Fruit fly (Drosophila melanogaster) whole organism, embryonic: ENCODE measurements around the gene ND-PDSW.
A peak's percentile ranks its signal among the peaks of the same experiment; 100 is the strongest.

Experiments used
- Awh ChIP-seq: fragments of 200-800 bp; sonication (Bioruptor generic); IDR thresholded peaks from 2 replicates; pipeline ENCODE4, ENCODE4 v1.3.6; 2022; ENCODE audit warnings: missing biosample characterization, missing genetic modification characterization
- CG12104 ChIP-seq: fragments of 200-800 bp; sonication (Bioruptor generic); optimal IDR thresholded peaks from 3 replicates; lab custom pipeline; 2016; ENCODE audit warnings: missing biosample characterization, missing genetic modification characterization
- CG13775 ChIP-seq: fragments of 200-800 bp; sonication (Bioruptor generic); optimal IDR thresholded peaks from 3 replicates; lab custom pipeline; 2017; ENCODE audit warnings: missing biosample characterization, mild to moderate bottlenecking, missing genetic modification characterization
- CG17568 ChIP-seq: fragments of 200-800 bp; sonication (Bioruptor generic); optimal IDR thresholded peaks from 2 replicates; lab custom pipeline; 2018; ENCODE audit warnings: missing biosample characterization, mild to moderate bottlenecking, missing genetic modification characterization, moderate library complexity
- CG2129 ChIP-seq: fragments of 200-800 bp; sonication (Bioruptor generic); IDR thresholded peaks from 2 replicates; pipeline ENCODE4 v1.3.6; 2022; ENCODE audit warnings: missing biosample characterization, missing genetic modification characterization; ENCODE audit not compliant: partially characterized antibody
- CG2678 ChIP-seq: fragments of 200-800 bp; sonication (Bioruptor generic); optimal IDR thresholded peaks from 3 replicates; lab custom pipeline; 2019; ENCODE audit warnings: missing biosample characterization, mild to moderate bottlenecking, missing genetic modification characterization, moderate library complexity
- CG33557 ChIP-seq: fragments of 200-800 bp; sonication (Bioruptor generic); optimal IDR thresholded peaks from 2 replicates; lab custom pipeline; 2019; ENCODE audit warnings: missing biosample characterization, mild to moderate bottlenecking, missing genetic modification characterization, moderate library complexity
- CG3726 ChIP-seq: fragments of 200-800 bp; sonication (Bioruptor generic); IDR thresholded peaks from 3 replicates; pipeline ENCODE4, ENCODE4 v1.3.6; 2022; ENCODE audit warnings: missing biosample characterization, missing genetic modification characterization
- CG43689 ChIP-seq: fragments of 200-800 bp; sonication (Bioruptor generic); IDR thresholded peaks from 2 replicates; pipeline ENCODE4 v1.3.6; 2022; ENCODE audit warnings: missing biosample characterization, missing genetic modification characterization
- CG4707 ChIP-seq: fragments of 200-800 bp; sonication (Bioruptor generic); optimal IDR thresholded peaks from 2 replicates; lab custom pipeline; 2018; ENCODE audit warnings: missing biosample characterization, mild to moderate bottlenecking, missing genetic modification characterization, moderate library complexity
- CG5180 ChIP-seq: fragments of 200-800 bp; sonication (Bioruptor generic); optimal IDR thresholded peaks from 3 replicates; lab custom pipeline; 2017; ENCODE audit warnings: missing biosample characterization, missing genetic modification characterization, mild to moderate bottlenecking, moderate library complexity, missing genetic modification reagents
- CG6689 ChIP-seq: fragments of 200-800 bp; sonication (Bioruptor generic); IDR thresholded peaks from 2 replicates; pipeline ENCODE4 v1.3.6; 2022; ENCODE audit warnings: missing biosample characterization, missing genetic modification characterization
- CG7839 ChIP-seq: fragments of 200-800 bp; sonication (Bioruptor generic); optimal IDR thresholded peaks from 3 replicates; lab custom pipeline; 2018; ENCODE audit warnings: missing biosample characterization, mild to moderate bottlenecking, missing genetic modification characterization, moderate library complexity
- CG9876 ChIP-seq: fragments of 200-800 bp; sonication (Bioruptor generic); optimal IDR thresholded peaks from 2 replicates; lab custom pipeline; 2016; ENCODE audit warnings: missing biosample characterization, missing genetic modification characterization
- CTCF ChIP-seq: fragments of 200-800 bp; sonication (Bioruptor generic); optimal IDR thresholded peaks from 2 replicates; lab custom pipeline; 2017; ENCODE audit warnings: missing biosample characterization, mild to moderate bottlenecking, missing genetic modification characterization, moderate library complexity
- CkIIα-i1 ChIP-seq: fragments of 200-800 bp; sonication (Bioruptor generic); IDR thresholded peaks from 2 replicates; pipeline ENCODE4 v1.3.6; 2022; ENCODE audit warnings: missing biosample characterization, missing genetic modification characterization
- D ChIP-seq, 2 experiments: fragments of 200-800 bp in 1 of 2; fragments of >200 bp in 1 of 2; sonication (Bioruptor generic) in 1 of 2; optimal IDR thresholded peaks; 2 replicates in 1 of 2; 3 replicates in 1 of 2; lab custom pipeline; 2017; ENCODE audit warnings: mild to moderate bottlenecking in 1 of 2, missing biosample characterization in 1 of 2, missing genetic modification characterization in 1 of 2, missing genetic modification reagents in 1 of 2
- Dip3 ChIP-seq: fragments of 200-800 bp; sonication (Bioruptor generic); optimal IDR thresholded peaks from 3 replicates; lab custom pipeline; 2016; ENCODE audit warnings: missing biosample characterization, missing genetic modification characterization
- Dp ChIP-seq: fragments of 200-800 bp; sonication (Bioruptor generic); optimal IDR thresholded peaks from 2 replicates; lab custom pipeline; 2018; ENCODE audit warnings: missing biosample characterization, mild to moderate bottlenecking, missing genetic modification characterization, moderate library complexity
- Elba2 ChIP-seq: fragments of 200-800 bp; sonication (Bioruptor generic); optimal IDR thresholded peaks from 3 replicates; lab custom pipeline; 2016; ENCODE audit warnings: missing biosample characterization, missing genetic modification characterization
- Ets65A ChIP-seq: fragments of 200-800 bp; sonication (Bioruptor generic); peaks from one replicate; lab custom pipeline; 2016; ENCODE audit warnings: missing biosample characterization, missing genetic modification characterization
- H15 ChIP-seq: fragments of 200-800 bp; sonication (Bioruptor generic); IDR thresholded peaks from 3 replicates; pipeline ENCODE4 v1.3.6; 2022; ENCODE audit warnings: missing biosample characterization, missing genetic modification characterization
- H2.0 ChIP-seq: fragments of 200-800 bp; sonication (Bioruptor generic); IDR thresholded peaks from 2 replicates; pipeline ENCODE4 v1.3.6; 2022; ENCODE audit warnings: missing biosample characterization, missing genetic modification characterization
- HHEX ChIP-seq: fragments of 200-800 bp; sonication (Bioruptor generic); optimal IDR thresholded peaks from 3 replicates; lab custom pipeline; 2017; ENCODE audit warnings: missing biosample characterization, mild to moderate bottlenecking, missing genetic modification characterization, missing genetic modification reagents
- HLH4C ChIP-seq: fragments of 200-800 bp; sonication (Bioruptor generic); IDR thresholded peaks from 3 replicates; pipeline ENCODE4 v1.3.6; 2022; ENCODE audit warnings: missing biosample characterization, missing genetic modification characterization; ENCODE audit not compliant: partially characterized antibody
- HmgD ChIP-seq: fragments of 200-800 bp; sonication (Bioruptor generic); optimal IDR thresholded peaks from 3 replicates; lab custom pipeline; 2016; ENCODE audit warnings: missing biosample characterization, missing genetic modification characterization
- Hr3 ChIP-seq: fragments of 200-800 bp; sonication (Bioruptor generic); optimal IDR thresholded peaks from 3 replicates; lab custom pipeline; 2016; ENCODE audit warnings: missing biosample characterization, missing genetic modification characterization
- Trl ChIP-seq, 3 experiments: fragments of >200 bp in 2 of 3; fragments of 200-800 bp in 1 of 3; sonication (Bioruptor generic) in 1 of 3; optimal IDR thresholded peaks; 2 replicates in 1 of 3; 3 replicates in 2 of 3; lab custom pipeline; 2016 to 2017; ENCODE audit warnings: missing biosample characterization in 1 of 3, missing genetic modification characterization in 1 of 3
- amos ChIP-seq: fragments of 200-800 bp; sonication (Bioruptor generic); IDR thresholded peaks from 2 replicates; pipeline ENCODE4 v1.3.6; 2022; ENCODE audit warnings: missing biosample characterization, missing genetic modification characterization; ENCODE audit not compliant: partially characterized antibody
- bab2 ChIP-seq: fragments of 200-800 bp; sonication (Bioruptor generic); optimal IDR thresholded peaks from 2 replicates; lab custom pipeline; 2016; ENCODE audit warnings: missing biosample characterization, missing genetic modification characterization
- bbx ChIP-seq: fragments of 200-800 bp; sonication (Bioruptor generic); IDR thresholded peaks from 2 replicates; pipeline ENCODE4 v1.3.6; 2022; ENCODE audit warnings: missing biosample characterization, missing genetic modification characterization; ENCODE audit not compliant: partially characterized antibody
- bcd ChIP-seq: fragments of 200-800 bp; sonication (Bioruptor generic); optimal IDR thresholded peaks from 2 replicates; lab custom pipeline; 2017; ENCODE audit warnings: missing biosample characterization, mild to moderate bottlenecking, missing genetic modification characterization
- bowl ChIP-seq: fragments of 200-800 bp; sonication (Bioruptor generic); IDR thresholded peaks from 2 replicates; pipeline ENCODE4 v1.3.6; 2022; ENCODE audit warnings: missing biosample characterization, missing genetic modification characterization
- btn ChIP-seq: fragments of 200-800 bp; sonication (Bioruptor generic); optimal IDR thresholded peaks from 2 replicates; lab custom pipeline; 2016; ENCODE audit warnings: missing biosample characterization, missing genetic modification characterization
- da ChIP-seq: fragments of 200-800 bp; sonication (Bioruptor generic); optimal IDR thresholded peaks from 2 replicates; lab custom pipeline; 2016; ENCODE audit warnings: missing biosample characterization, missing genetic modification characterization
- dimm ChIP-seq: fragments of 200-800 bp; sonication (Bioruptor generic); IDR thresholded peaks from 2 replicates; pipeline ENCODE4 v1.3.6; 2022; ENCODE audit warnings: missing biosample characterization, missing genetic modification characterization
- exex ChIP-seq: fragments of 200-800 bp; sonication (Bioruptor generic); optimal IDR thresholded peaks from 4 replicates; lab custom pipeline; 2018; ENCODE audit warnings: missing biosample characterization, mild to moderate bottlenecking, missing genetic modification characterization, moderate library complexity
- gce ChIP-seq: fragments of 200-800 bp; sonication (Bioruptor generic); IDR thresholded peaks from 3 replicates; pipeline ENCODE4 v1.3.6; 2022; ENCODE audit warnings: missing biosample characterization, missing genetic modification characterization
- gcm2 ChIP-seq: fragments of 200-800 bp; sonication (Bioruptor generic); optimal IDR thresholded peaks from 2 replicates; lab custom pipeline; 2016; ENCODE audit warnings: missing biosample characterization, missing genetic modification characterization
- ham ChIP-seq: fragments of 200-800 bp; sonication (Bioruptor generic); IDR thresholded peaks from 2 replicates; pipeline ENCODE4 v1.3.6; 2022; ENCODE audit warnings: missing biosample characterization, missing genetic modification characterization
- ken ChIP-seq: fragments of 200-800 bp; sonication (Bioruptor generic); IDR thresholded peaks from 3 replicates; pipeline ENCODE4 v1.3.6; 2022; ENCODE audit warnings: missing biosample characterization, missing genetic modification characterization
- kni ChIP-seq: fragments of 200-800 bp; sonication (Bioruptor generic); optimal IDR thresholded peaks from 3 replicates; lab custom pipeline; 2017; ENCODE audit warnings: mild to moderate bottlenecking, missing biosample characterization, missing genetic modification reagents, missing genetic modification characterization
- lab ChIP-seq: fragments of 200-800 bp; sonication (Bioruptor generic); optimal IDR thresholded peaks from 3 replicates; lab custom pipeline; 2017; ENCODE audit warnings: missing biosample characterization, missing genetic modification characterization, mild to moderate bottlenecking, moderate library complexity, missing genetic modification reagents
- maf-S ChIP-seq: fragments of 200-800 bp; sonication (Bioruptor generic); optimal IDR thresholded peaks from 2 replicates; lab custom pipeline; 2016; ENCODE audit warnings: missing biosample characterization, missing genetic modification characterization
- pnt ChIP-seq: fragments of 200-800 bp; sonication (Bioruptor generic); optimal IDR thresholded peaks from 3 replicates; lab custom pipeline; 2016; ENCODE audit warnings: missing biosample characterization, missing genetic modification characterization
- row ChIP-seq: fragments of 200-800 bp; sonication (Bioruptor generic); IDR thresholded peaks from 3 replicates; pipeline ENCODE4 v1.3.6; 2022; ENCODE audit warnings: missing biosample characterization, missing genetic modification characterization
- run ChIP-seq: fragments of 200-800 bp; sonication (Bioruptor generic); optimal IDR thresholded peaks from 3 replicates; lab custom pipeline; 2018; ENCODE audit warnings: missing biosample characterization, mild to moderate bottlenecking, missing genetic modification characterization
- sisA ChIP-seq: fragments of 200-800 bp; sonication (Bioruptor generic); IDR thresholded peaks from 2 replicates; pipeline ENCODE4 v1.3.6; 2022; ENCODE audit warnings: missing biosample characterization, missing genetic modification characterization
- sna ChIP-seq: fragments of 200-800 bp; sonication (Bioruptor generic); IDR thresholded peaks from 2 replicates; pipeline ENCODE4 v1.3.6; 2022; ENCODE audit warnings: missing biosample characterization, missing genetic modification characterization; ENCODE audit not compliant: partially characterized antibody
- twi ChIP-seq: fragments of 200-800 bp; optimal IDR thresholded peaks from 2 replicates; lab custom pipeline; 2019; ENCODE audit warnings: missing biosample characterization, mild to moderate bottlenecking, missing genetic modification characterization, moderate library complexity
- unpg ChIP-seq: fragments of 200-800 bp; sonication (Bioruptor generic); optimal IDR thresholded peaks from 3 replicates; lab custom pipeline; 2018; ENCODE audit warnings: missing biosample characterization, mild to moderate bottlenecking, missing genetic modification characterization, moderate library complexity

Gene ND-PDSW

DNA sequence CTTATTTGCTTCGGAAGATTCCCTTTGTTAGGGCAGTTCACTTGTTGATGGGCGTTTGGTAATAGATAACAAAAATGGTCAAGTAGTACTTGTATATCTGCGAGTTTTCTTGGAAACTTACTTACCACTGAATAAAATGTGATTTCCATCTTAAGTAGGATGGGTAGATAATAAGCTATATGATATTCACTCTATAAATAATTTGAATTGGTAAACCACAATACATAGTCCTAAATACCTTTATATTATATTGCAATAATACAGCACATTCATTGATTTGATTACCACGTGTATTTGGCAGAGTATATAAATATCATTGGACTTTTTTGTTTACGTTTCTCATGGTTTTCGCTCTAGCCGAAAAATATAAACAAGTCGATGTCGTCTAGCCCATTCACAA, 10.0 kb downstream of the ND-PDSW start (continued):
- TF ChIP-seq lab (GFP tag; lab: Kevin White, UChicago) = peak; percentile 70
- peak; percentile 76 for TF ChIP-seq HHEX (GFP tag; lab: Kevin White, UChicago)
- TF ChIP-seq bowl (GFP tag; lab: Robert Waterston, UW) = no peak
- no peak for TF ChIP-seq amos
- no peak for TF ChIP-seq CG9876 (GFP tag; lab: Kevin White, UChicago)
- TF ChIP-seq H2.0 (GFP tag; lab: Robert Waterston, UW) = no peak; the same call in 1 of the 2 replicates
- TF ChIP-seq CG12104 (GFP tag; lab: Kevin White, UChicago) = peak; percentile 62
- TF ChIP-seq CG33557 (GFP tag; lab: Kevin White, UChicago) = no peak
- peak; percentile 49 for TF ChIP-seq Hr3 (GFP tag; lab: Kevin White, UChicago)
- TF ChIP-seq CG13775 (GFP tag; lab: Kevin White, UChicago) = peak; percentile 26
- TF ChIP-seq CG6689 (GFP tag; lab: Robert Waterston, UW) = peak; percentile 58
- TF ChIP-seq Ets65A (GFP tag; lab: Kevin White, UChicago) = no peak
- TF ChIP-seq btn (GFP tag; lab: Kevin White, UChicago) = no peak
- no peak for TF ChIP-seq Dp (GFP tag; lab: Kevin White, UChicago)
- TF ChIP-seq CkIIα-i1 = no peak
- TF ChIP-seq HLH4C (GFP tag; lab: Robert Waterston, UW) = no peak
- no peak for TF ChIP-seq bbx
- TF ChIP-seq exex (tag; lab: Kevin White, UChicago) = peak; percentile 25
- TF ChIP-seq sna (GFP tag; lab: Robert Waterston, UW) = no peak
- TF ChIP-seq ham (GFP tag; lab: Robert Waterston, UW) = no peak
- no peak for TF ChIP-seq dimm (GFP tag; lab: Robert Waterston, UW)
- TF ChIP-seq CTCF (GFP tag; lab: Kevin White, UChicago) = no peak
- peak; percentile 47 for TF ChIP-seq CG5180 (GFP tag; lab: Kevin White, UChicago)
- no peak for TF ChIP-seq twi (tag; lab: Kevin White, UChicago)
- TF ChIP-seq kni = no peak
- TF ChIP-seq bab2 (GFP tag; lab: Kevin White, UChicago) = peak; percentile 50
- TF ChIP-seq gcm2 (GFP tag; lab: Kevin White, UChicago) = no peak
- TF ChIP-seq CG43689 (GFP tag; lab: Robert Waterston, UW) = no peak
- TF ChIP-seq CG2678 (tag; lab: Kevin White, UChicago) = peak; percentile 84
- no peak for TF ChIP-seq ken (GFP tag; lab: Robert Waterston, UW)
- TF ChIP-seq Elba2 (GFP tag; lab: Kevin White, UChicago) = no peak
- TF ChIP-seq CG3726 = 0 out of 3 replicates have a peak, but pooled peaks have one; percentile 18
- peak; percentile 57 for TF ChIP-seq unpg (GFP tag; lab: Kevin White, UChicago)
- TF ChIP-seq sisA = peak; percentile 44
- no peak for TF ChIP-seq da (GFP tag; lab: Kevin White, UChicago)
- TF ChIP-seq pnt (GFP tag; lab: Kevin White, UChicago) = no peak
- no peak for TF ChIP-seq gce (GFP tag; lab: Robert Waterston, UW)
- TF ChIP-seq CG7839 (tag; lab: Kevin White, UChicago) = peak; percentile 81
- peak; percentile 49 for TF ChIP-seq bcd
- no peak for TF ChIP-seq HmgD (GFP tag; lab: Kevin White, UChicago)
- peak; percentile 33 for TF ChIP-seq run
- TF ChIP-seq D (optimal IDR thresholded peaks at IDR 0.05; lab: Kevin White, UChicago) = no peak
- peak; percentile 19 for TF ChIP-seq D (GFP tag; optimal IDR thresholded peaks at IDR 0.05; lab: Kevin White, UChicago)
- TF ChIP-seq Trl (optimal IDR thresholded peaks at IDR 0.05; lab: Kevin White, UChicago) = no peak
- peak; percentile 37 for TF ChIP-seq Trl (GFP tag; optimal IDR thresholded peaks at IDR 0.05; lab: Kevin White, UChicago)
- TF ChIP-seq CG4707 (GFP tag; lab: Kevin White, UChicago) = no peak
- peak; percentile 27 for TF ChIP-seq maf-S (GFP tag; lab: Kevin White, UChicago)
- TF ChIP-seq Awh = no peak
- TF ChIP-seq row = peak; percentile 82
- peak; percentile 48 for TF ChIP-seq Dip3 (GFP tag; lab: Kevin White, UChicago)
- no peak for TF ChIP-seq CG2129 (GFP tag; lab: Robert Waterston, UW)
- TF ChIP-seq CG17568 (GFP tag; lab: Kevin White, UChicago) = peak; percentile 66
- 0 out of 3 replicates have a peak, but pooled peaks have one; percentile 44 for TF ChIP-seq H15 (GFP tag; lab: Robert Waterston, UW)
